Worm (Caenorhabditis elegans) whole organism, late embryonic: ENCODE measurements around the gene syx-6.

Experiments used
- T23F11.4 ChIP-seq: fragments of 200-800 bp; sonication (Bioruptor generic); optimal IDR thresholded peaks from 2 replicates; lab custom pipeline; 2018; ENCODE audit warnings: mild to moderate bottlenecking, missing genetic modification characterization, missing compliant biosample characterization
- ama-1 ChIP-seq: fragments of 150-350 bp; optimal IDR thresholded peaks from 2 replicates; lab custom pipeline; 2014
- ceh-18 ChIP-seq: sonication (generic microtip); optimal IDR thresholded peaks from 2 replicates; lab custom pipeline; 2016; ENCODE audit warnings: missing genetic modification characterization, missing compliant biosample characterization
- ceh-30 ChIP-seq: fragments of 150-350 bp; optimal IDR thresholded peaks from 2 replicates; lab custom pipeline; 2014; ENCODE audit warnings: missing biosample characterization, missing genetic modification characterization
- che-1 ChIP-seq: sonication (generic microtip); optimal IDR thresholded peaks from 2 replicates; lab custom pipeline; 2016; ENCODE audit warnings: mild to moderate bottlenecking, missing genetic modification characterization, missing compliant biosample characterization
- ets-4 ChIP-seq: sonication (generic microtip); optimal IDR thresholded peaks from 2 replicates; lab custom pipeline; 2016; ENCODE audit warnings: missing genetic modification characterization, missing compliant biosample characterization
- fkh-10 ChIP-seq: fragments of 150-350 bp; optimal IDR thresholded peaks from 2 replicates; lab custom pipeline; 2014; ENCODE audit warnings: missing biosample characterization, missing genetic modification reagents, missing genetic modification characterization
- hlh-8 ChIP-seq: sonication (generic microtip); optimal IDR thresholded peaks from 2 replicates; lab custom pipeline; 2016; ENCODE audit warnings: missing genotype, missing genetic modification characterization, missing compliant biosample characterization
- lin-11 ChIP-seq: fragments of 200-800 bp; sonication (Bioruptor generic); optimal IDR thresholded peaks from 2 replicates; lab custom pipeline; 2018; ENCODE audit warnings: mild to moderate bottlenecking, missing genetic modification characterization, missing compliant biosample characterization
- npax-4 ChIP-seq: sonication (generic microtip); optimal IDR thresholded peaks from 2 replicates; lab custom pipeline; 2016; ENCODE audit warnings: missing genetic modification characterization, missing compliant biosample characterization
- pag-3 ChIP-seq: sonication (generic microtip); optimal IDR thresholded peaks from 2 replicates; lab custom pipeline; 2016; ENCODE audit warnings: missing compliant biosample characterization, missing genetic modification characterization, borderline replicate concordance
- pax-1 ChIP-seq: fragments of 150-350 bp; optimal IDR thresholded peaks from 2 replicates; lab custom pipeline; 2014; ENCODE audit warnings: missing biosample characterization, missing genetic modification characterization
- pqm-1 ChIP-seq: sonication (generic microtip); optimal IDR thresholded peaks from 2 replicates; lab custom pipeline; 2016; ENCODE audit warnings: missing genetic modification characterization, missing compliant biosample characterization
- sdc-2 ChIP-seq: sonication (generic microtip); optimal IDR thresholded peaks from 2 replicates; lab custom pipeline; 2016; ENCODE audit warnings: missing genotype, missing genetic modification characterization, missing compliant biosample characterization

ce11 chrX:3184649-3185048 lies 20.3 kb downstream of the syx-6 start:
- TF ChIP-seq sdc-2 (tag; lab: Kevin White, UChicago) = no peak
- no peak for TF ChIP-seq hlh-8 (tag; lab: Kevin White, UChicago)
- no peak for TF ChIP-seq npax-4 (tag; lab: Kevin White, UChicago)
- TF ChIP-seq ceh-30 (tag; lab: Kevin White, UChicago) = no peak
- TF ChIP-seq pag-3 (tag; lab: Kevin White, UChicago) = no peak
- no peak for TF ChIP-seq pax-1 (tag; lab: Kevin White, UChicago)
- no peak for TF ChIP-seq fkh-10 (GFP tag; lab: Kevin White, UChicago)
- no peak for TF ChIP-seq T23F11.4
- TF ChIP-seq che-1 (tag; lab: Kevin White, UChicago) = no peak
- no peak for TF ChIP-seq lin-11 (tag; lab: Kevin White, UChicago)
- TF ChIP-seq pqm-1 (tag; lab: Kevin White, UChicago) = no peak
- no peak for TF ChIP-seq ets-4 (tag; lab: Kevin White, UChicago)
- TF ChIP-seq ceh-18 (tag; lab: Kevin White, UChicago) = no peak
- TF ChIP-seq ama-1 = no peak
